Fruit fly (Drosophila melanogaster) whole organism, prepupa: Measurements from ENCODE around the gene CG43235.
A peak's percentile ranks its signal among the peaks of the same experiment; 100 is the strongest.

Experiments used
- Blimp-1 ChIP-seq: fragments of 200-800 bp; sonication (Bioruptor generic); optimal IDR thresholded peaks from 3 replicates; lab custom pipeline; 2017; ENCODE audit warnings: missing biosample characterization, missing genetic modification characterization, mild to moderate bottlenecking, moderate library complexity, missing genetic modification reagents
- CG10631 ChIP-seq: fragments of 200-800 bp; sonication (Bioruptor generic); optimal IDR thresholded peaks from 2 replicates; lab custom pipeline; 2016; ENCODE audit warnings: missing biosample characterization, missing genetic modification characterization
- CG10669 ChIP-seq: fragments of 200-800 bp; sonication (Bioruptor generic); optimal IDR thresholded peaks from 3 replicates; lab custom pipeline; 2018; ENCODE audit warnings: missing biosample characterization, mild to moderate bottlenecking, missing genetic modification characterization, moderate library complexity
- CG11294 ChIP-seq: fragments of 200-800 bp; sonication (Bioruptor generic); IDR thresholded peaks from 2 replicates; pipeline ENCODE4 v1.3.6; 2022; ENCODE audit warnings: missing biosample characterization, missing genetic modification characterization
- CG11762 ChIP-seq: fragments of 200-800 bp; sonication (Bioruptor generic); optimal IDR thresholded peaks from 3 replicates; lab custom pipeline; 2016; ENCODE audit warnings: missing biosample characterization, missing genetic modification characterization; ENCODE audit not compliant: insufficient read depth
- CG11902 ChIP-seq: fragments of 200-800 bp; sonication (Bioruptor generic); optimal IDR thresholded peaks from 3 replicates; lab custom pipeline; 2016; ENCODE audit warnings: missing biosample characterization, missing genetic modification characterization
- CG16779 ChIP-seq: fragments of 200-800 bp; sonication (Bioruptor generic); optimal IDR thresholded peaks from 3 replicates; lab custom pipeline; 2017; ENCODE audit warnings: missing biosample characterization, mild to moderate bottlenecking, missing genetic modification characterization
- CG3032 ChIP-seq: fragments of 200-800 bp; optimal IDR thresholded peaks from 2 replicates; lab custom pipeline; 2019; ENCODE audit warnings: missing biosample characterization, mild to moderate bottlenecking, missing genetic modification characterization, moderate library complexity
- CG31627 ChIP-seq: fragments of 200-800 bp; sonication (Bioruptor generic); optimal IDR thresholded peaks from 3 replicates; lab custom pipeline; 2016; ENCODE audit warnings: missing biosample characterization, missing genetic modification characterization
- CG32006 ChIP-seq: fragments of 200-800 bp; sonication (Bioruptor generic); optimal IDR thresholded peaks from 3 replicates; lab custom pipeline; 2017; ENCODE audit warnings: missing biosample characterization, mild to moderate bottlenecking, missing genetic modification characterization
- CG3919 ChIP-seq: fragments of 200-800 bp; sonication (Bioruptor generic); optimal IDR thresholded peaks from 3 replicates; lab custom pipeline; 2016; ENCODE audit warnings: missing biosample characterization, missing genetic modification characterization
- CG6163 ChIP-seq: fragments of 200-800 bp; sonication (Bioruptor generic); IDR thresholded peaks from 3 replicates; pipeline ENCODE4 v1.3.6; 2022; ENCODE audit warnings: missing biosample characterization, missing genetic modification characterization
- CG6854 ChIP-seq: fragments of 200-800 bp; sonication (Bioruptor generic); optimal IDR thresholded peaks from 2 replicates; lab custom pipeline; 2017; ENCODE audit warnings: missing biosample characterization, mild to moderate bottlenecking, missing genetic modification characterization
- CG8119 ChIP-seq: fragments of 200-800 bp; sonication (Bioruptor generic); IDR thresholded peaks from 3 replicates; pipeline ENCODE4 v1.3.6; 2022; ENCODE audit warnings: missing biosample characterization, missing genetic modification characterization
- CG8319 ChIP-seq: fragments of 200-800 bp; sonication (Bioruptor generic); optimal IDR thresholded peaks from 3 replicates; lab custom pipeline; 2016; ENCODE audit warnings: missing biosample characterization, missing genetic modification characterization
- CG9139 ChIP-seq: fragments of 200-800 bp; sonication (Bioruptor generic); optimal IDR thresholded peaks from 3 replicates; lab custom pipeline; 2017; ENCODE audit warnings: missing biosample characterization, mild to moderate bottlenecking, missing genetic modification characterization
- Eip75B ChIP-seq: fragments of 200-800 bp; sonication (Bioruptor generic); optimal IDR thresholded peaks from 3 replicates; lab custom pipeline; 2016; ENCODE audit warnings: missing biosample characterization, missing genetic modification characterization
- Eip78C ChIP-seq: fragments of 200-800 bp; sonication (Bioruptor generic); peaks from one replicate; lab custom pipeline; 2016; ENCODE audit warnings: missing biosample characterization, missing genetic modification characterization
- Eip93F ChIP-seq: fragments of 200-800 bp; sonication (Bioruptor generic); optimal IDR thresholded peaks from 2 replicates; lab custom pipeline; 2016; ENCODE audit warnings: missing biosample characterization, mild to moderate bottlenecking, missing genetic modification characterization
- Ets96B ChIP-seq: fragments of 200-800 bp; optimal IDR thresholded peaks from 2 replicates; lab custom pipeline; 2019; ENCODE audit warnings: missing biosample characterization, mild to moderate bottlenecking, missing genetic modification characterization, moderate library complexity
- Gug ChIP-seq: fragments of 200-800 bp; sonication (Bioruptor generic); IDR thresholded peaks from 2 replicates; pipeline ENCODE4 v1.3.6; 2022; ENCODE audit warnings: missing biosample characterization, missing genetic modification characterization
- Hr39 ChIP-seq: fragments of 200-800 bp; sonication (Bioruptor generic); optimal IDR thresholded peaks from 2 replicates; lab custom pipeline; 2016; ENCODE audit warnings: missing biosample characterization, missing genetic modification characterization
- Hr4 ChIP-seq: fragments of 200-800 bp; sonication (Bioruptor generic); optimal IDR thresholded peaks from 3 replicates; lab custom pipeline; 2016; ENCODE audit warnings: missing biosample characterization, missing genetic modification characterization
- Lpt ChIP-seq: fragments of 200-800 bp; sonication (Bioruptor generic); optimal IDR thresholded peaks from 3 replicates; lab custom pipeline; 2016; ENCODE audit warnings: missing biosample characterization, missing genetic modification characterization
- Met ChIP-seq: fragments of 200-800 bp; sonication (Bioruptor generic); optimal IDR thresholded peaks from 3 replicates; lab custom pipeline; 2016; ENCODE audit warnings: missing biosample characterization, missing genetic modification characterization
- OdsH ChIP-seq: fragments of 200-800 bp; sonication (Bioruptor generic); optimal IDR thresholded peaks from 3 replicates; lab custom pipeline; 2016; ENCODE audit warnings: missing biosample characterization, missing genetic modification characterization
- Smox ChIP-seq: fragments of 200-800 bp; sonication (Bioruptor generic); optimal IDR thresholded peaks from 3 replicates; lab custom pipeline; 2016; ENCODE audit warnings: missing biosample characterization, missing genetic modification characterization
- Sox102F ChIP-seq: fragments of 200-800 bp; sonication (Bioruptor generic); optimal IDR thresholded peaks from 2 replicates; lab custom pipeline; 2016; ENCODE audit warnings: missing biosample characterization, mild to moderate bottlenecking, missing genetic modification characterization
- Sox14 ChIP-seq: fragments of 200-800 bp; sonication (Bioruptor generic); optimal IDR thresholded peaks from 3 replicates; lab custom pipeline; 2016; ENCODE audit warnings: missing biosample characterization, missing genetic modification characterization
- achi ChIP-seq: fragments of 200-800 bp; sonication (Bioruptor generic); optimal IDR thresholded peaks from 3 replicates; lab custom pipeline; 2016; ENCODE audit warnings: missing biosample characterization, missing genetic modification characterization
- acj6 ChIP-seq: fragments of 200-800 bp; sonication (Bioruptor generic); optimal IDR thresholded peaks from 3 replicates; lab custom pipeline; 2016; ENCODE audit warnings: missing biosample characterization, missing genetic modification characterization
- cyc ChIP-seq: fragments of 200-800 bp; sonication (Bioruptor generic); optimal IDR thresholded peaks from 3 replicates; lab custom pipeline; 2016; ENCODE audit warnings: missing biosample characterization, missing genetic modification characterization
- dac ChIP-seq: fragments of 200-800 bp; sonication (Bioruptor generic); optimal IDR thresholded peaks from 2 replicates; lab custom pipeline; 2017; ENCODE audit warnings: missing biosample characterization, mild to moderate bottlenecking, missing genetic modification characterization
- dsx ChIP-seq: fragments of 200-800 bp; optimal IDR thresholded peaks from 3 replicates; lab custom pipeline; 2019; ENCODE audit warnings: missing biosample characterization, mild to moderate bottlenecking, missing genetic modification characterization, moderate library complexity; ENCODE audit not compliant: poor library complexity, severe bottlenecking
- esn ChIP-seq: fragments of 200-800 bp; sonication (Bioruptor generic); optimal IDR thresholded peaks from 2 replicates; lab custom pipeline; 2016; ENCODE audit warnings: missing biosample characterization, mild to moderate bottlenecking, missing genetic modification characterization, moderate library complexity
- fd59A ChIP-seq: fragments of 200-800 bp; sonication (Bioruptor generic); optimal IDR thresholded peaks from 2 replicates; lab custom pipeline; 2017; ENCODE audit warnings: missing biosample characterization, mild to moderate bottlenecking, missing genetic modification characterization, missing genetic modification reagents
- fd85E ChIP-seq: fragments of 200-800 bp; sonication (Bioruptor generic); optimal IDR thresholded peaks from 3 replicates; lab custom pipeline; 2016; ENCODE audit warnings: missing biosample characterization, missing genetic modification characterization
- fkh ChIP-seq: fragments of 200-800 bp; sonication (Bioruptor generic); optimal IDR thresholded peaks from 3 replicates; lab custom pipeline; 2017; ENCODE audit warnings: missing biosample characterization, mild to moderate bottlenecking, missing genetic modification characterization, moderate library complexity
- net ChIP-seq: fragments of 200-800 bp; sonication (Bioruptor generic); optimal IDR thresholded peaks from 3 replicates; lab custom pipeline; 2016; ENCODE audit warnings: missing biosample characterization, missing genetic modification characterization
- spab ChIP-seq: fragments of 200-800 bp; sonication (Bioruptor generic); optimal IDR thresholded peaks from 2 replicates; lab custom pipeline; 2017; ENCODE audit warnings: missing biosample characterization, mild to moderate bottlenecking, missing genetic modification characterization, missing genetic modification reagents
- svp ChIP-seq: fragments of 200-800 bp; sonication (Bioruptor generic); peaks from one replicate; lab custom pipeline; 2016; ENCODE audit warnings: missing biosample characterization, missing genetic modification characterization
- topi ChIP-seq: fragments of 200-800 bp; sonication (Bioruptor generic); optimal IDR thresholded peaks from 3 replicates; lab custom pipeline; 2016; ENCODE audit warnings: missing biosample characterization, missing genetic modification characterization
- vri ChIP-seq: fragments of 200-800 bp; sonication (Bioruptor generic); optimal IDR thresholded peaks from 3 replicates; lab custom pipeline; 2016; ENCODE audit warnings: missing biosample characterization, mild to moderate bottlenecking, missing genetic modification characterization

CG43235 gene

DNA sequence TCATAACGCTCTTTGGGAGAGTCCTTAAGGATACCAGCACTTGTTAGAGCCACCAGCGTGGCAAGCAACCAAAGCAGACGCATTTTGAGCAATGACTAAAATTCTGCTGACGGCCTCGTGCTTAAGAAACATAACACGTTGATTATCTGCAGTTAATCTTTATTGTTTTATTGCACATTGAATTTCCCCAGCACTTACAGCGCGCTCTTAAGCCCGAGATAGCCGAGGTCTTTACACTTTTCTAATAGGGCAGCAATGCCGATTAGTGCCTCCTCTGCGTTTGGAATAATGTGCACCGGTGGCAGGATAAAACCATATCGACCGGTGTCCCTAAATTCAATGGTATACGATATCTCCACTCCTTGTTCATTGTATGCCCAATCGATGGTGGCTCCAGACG lies 1.9 kb upstream of the CG43235 start, which contains the start of gene CG18585:
Gene CG18585, minus strand, starts transcription at position 101 of the 400 bp plus-strand sequence.
- TF ChIP-seq CG6163 (GFP tag; lab: Robert Waterston, UW) = no peak
- TF ChIP-seq CG10669 (GFP tag; lab: Kevin White, UChicago) = no peak
- no peak for TF ChIP-seq svp (GFP tag; lab: Kevin White, UChicago)
- no peak for TF ChIP-seq net (GFP tag; lab: Kevin White, UChicago)
- TF ChIP-seq CG11902 (GFP tag; lab: Kevin White, UChicago) = no peak
- TF ChIP-seq acj6 (GFP tag; lab: Kevin White, UChicago) = no peak
- no peak for TF ChIP-seq Blimp-1
- no peak for TF ChIP-seq CG16779 (tag; lab: Kevin White, UChicago)
- no peak for TF ChIP-seq Hr39
- no peak for TF ChIP-seq cyc (GFP tag; lab: Kevin White, UChicago)
- no peak for TF ChIP-seq Ets96B (tag; lab: Kevin White, UChicago)

DNA sequence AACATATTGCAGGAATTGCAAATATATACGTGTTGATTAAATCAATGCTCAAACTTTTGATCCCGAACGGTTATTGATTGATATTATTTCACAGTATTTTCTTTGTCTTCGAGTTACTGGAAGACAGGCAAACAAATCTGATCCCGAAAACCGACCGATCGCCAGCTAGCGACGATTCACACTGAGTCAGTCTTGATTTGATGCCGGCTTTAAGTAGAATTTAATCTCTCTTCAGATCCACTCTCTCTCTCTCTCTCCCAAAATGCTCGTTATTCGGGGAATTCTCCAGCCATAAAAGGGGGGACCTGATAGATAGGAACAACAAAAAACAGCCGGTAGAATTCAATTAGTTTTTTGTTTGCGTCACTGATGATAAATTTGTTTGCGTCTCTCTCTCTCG lies 8.6 kb downstream of the CG43235 start, which contains the start of gene Tep2:
Gene Tep2, minus strand, starts transcription at position 185 of the 400 bp plus-strand sequence.
- TF ChIP-seq Smox = no peak
- TF ChIP-seq dac = no peak
- no peak for TF ChIP-seq CG32006 (GFP tag; lab: Kevin White, UChicago)
- no peak for TF ChIP-seq OdsH (GFP tag; lab: Kevin White, UChicago)
- TF ChIP-seq achi = no peak
- no peak for TF ChIP-seq Met (GFP tag; lab: Kevin White, UChicago)
- peak; percentile 25 for TF ChIP-seq esn (GFP tag; lab: Kevin White, UChicago)
- peak; percentile 80 for TF ChIP-seq Sox14 (GFP tag; lab: Kevin White, UChicago)
- no peak for TF ChIP-seq topi (GFP tag; lab: Kevin White, UChicago)
- peak; percentile 97 for TF ChIP-seq svp (GFP tag; lab: Kevin White, UChicago)
- no peak for TF ChIP-seq Eip75B (GFP tag; lab: Kevin White, UChicago)
- TF ChIP-seq Sox102F = peak; percentile 48
- TF ChIP-seq vri = no peak
- TF ChIP-seq CG9139 (GFP tag; lab: Kevin White, UChicago) = peak; percentile 6
- TF ChIP-seq CG6854 (GFP tag; lab: Kevin White, UChicago) = no peak
- TF ChIP-seq CG11294 = no peak
- TF ChIP-seq CG6163 (GFP tag; lab: Robert Waterston, UW) = peak; percentile 49; the same call in 1 of the 3 replicates
- no peak for TF ChIP-seq CG3919 (GFP tag; lab: Kevin White, UChicago)
- peak; percentile 27 for TF ChIP-seq dsx (GFP tag; lab: Kevin White, UChicago)

DNA sequence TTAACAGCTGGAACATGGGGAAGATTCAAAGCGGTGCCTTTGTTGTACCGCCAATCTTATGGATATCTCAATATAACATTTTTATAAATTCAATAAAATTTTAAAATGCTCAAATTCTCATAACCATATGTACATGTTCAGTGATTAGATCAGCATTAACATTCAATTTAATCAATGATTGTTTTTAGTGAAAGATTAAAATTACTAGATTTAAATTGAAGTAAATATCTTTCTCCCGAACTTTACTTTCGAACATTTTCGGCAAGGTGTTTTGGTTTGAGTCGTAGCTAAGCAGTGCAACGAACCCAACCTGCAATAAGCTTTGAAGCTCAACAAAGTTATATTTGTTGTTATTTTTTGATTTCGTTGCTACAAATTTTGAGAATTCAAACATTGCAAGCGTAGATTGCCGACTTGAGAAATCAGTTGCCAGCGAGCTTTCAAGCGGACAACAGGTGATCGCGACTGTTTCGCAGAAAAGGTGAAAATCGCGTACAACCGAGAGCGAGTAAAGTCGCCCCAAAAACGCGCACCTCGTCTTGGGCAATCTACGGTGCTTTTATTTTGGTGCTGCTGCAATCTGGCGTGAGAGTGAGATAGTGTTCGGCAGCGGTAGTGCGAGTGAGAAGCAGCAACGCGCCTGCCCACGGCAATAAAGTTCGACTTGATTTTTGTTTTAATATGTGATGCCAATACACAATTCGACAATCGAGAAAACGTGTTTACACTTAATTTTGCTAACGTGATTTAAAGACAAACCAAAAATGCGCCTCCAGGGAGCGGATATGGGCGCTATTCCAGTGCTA lies 9.8 kb downstream of the CG43235 start, which contains the start of gene Tep3:
Gene Tep3, plus strand, starts transcription at position 423 of the 806 bp plus-strand sequence.
- TF ChIP-seq CG8119 (GFP tag; lab: Robert Waterston, UW) (no peak), achi (peak; percentile 5), Eip93F (GFP tag; lab: Kevin White, UChicago) (no peak), CG11294 (no peak), OdsH (GFP tag; lab: Kevin White, UChicago) (peak; percentile 16), Sox14 (GFP tag; lab: Kevin White, UChicago) (peak; percentile 66), CG3032 (tag; lab: Kevin White, UChicago) (peak; percentile 98), Blimp-1 (no peak), CG10631 (peak; percentile 53), net (GFP tag; lab: Kevin White, UChicago) (no peak), dsx (GFP tag; lab: Kevin White, UChicago) (peak; percentile 75), Lpt (GFP tag; lab: Kevin White, UChicago) (peak; percentile 26), Hr4 (peak; percentile 41), CG16779 (tag; lab: Kevin White, UChicago) (no peak), CG11762 (GFP tag; lab: Kevin White, UChicago) (no peak), spab (no peak), CG6163 (GFP tag; lab: Robert Waterston, UW) (peak; percentile 61; the same call in 2 of the 3 replicates), topi (GFP tag; lab: Kevin White, UChicago) (peak; percentile 53), Eip78C (GFP tag; lab: Kevin White, UChicago) (peak; percentile 85), fkh (GFP tag; lab: Kevin White, UChicago) (no peak), vri (no peak), Met (GFP tag; lab: Kevin White, UChicago) (peak; percentile 41), Gug (GFP tag; lab: Robert Waterston, UW) (no peak), fd59A (GFP tag; lab: Kevin White, UChicago) (peak; percentile 6), Smox (peak; percentile 53), svp (GFP tag; lab: Kevin White, UChicago) (peak; percentile 74), CG11902 (GFP tag; lab: Kevin White, UChicago) (peak; percentile 16), CG31627 (peak; percentile 43), CG3919 (GFP tag; lab: Kevin White, UChicago) (peak; percentile 65), CG8319 (GFP tag; lab: Kevin White, UChicago) (no peak), fd85E (GFP tag; lab: Kevin White, UChicago) (no peak)
